Fruit fly (Drosophila melanogaster) whole organism, embryonic: ENCODE results near the gene RpL37A.

Experiments
- Antp ChIP-seq: fragments of 200-800 bp; sonication (Bioruptor generic); optimal IDR thresholded peaks from 3 replicates; lab custom pipeline; 2016; ENCODE audit warnings: missing biosample characterization, missing genetic modification characterization
- Awh ChIP-seq: fragments of 200-800 bp; sonication (Bioruptor generic); IDR thresholded peaks from 2 replicates; pipeline ENCODE4, ENCODE4 v1.3.6; 2022; ENCODE audit warnings: missing biosample characterization, missing genetic modification characterization
- CG10147 ChIP-seq: fragments of 200-800 bp; sonication (Bioruptor generic); optimal IDR thresholded peaks from 2 replicates; lab custom pipeline; 2019; ENCODE audit warnings: missing biosample characterization, mild to moderate bottlenecking, missing genetic modification characterization, moderate library complexity
- CG12744 ChIP-seq: fragments of 200-800 bp; sonication (Bioruptor generic); optimal IDR thresholded peaks from 2 replicates; lab custom pipeline; 2016; ENCODE audit warnings: missing biosample characterization, missing genetic modification characterization
- CG12769 ChIP-seq: fragments of 200-800 bp; sonication (Bioruptor generic); optimal IDR thresholded peaks from 2 replicates; lab custom pipeline; 2019; ENCODE audit warnings: missing biosample characterization, mild to moderate bottlenecking, missing genetic modification characterization, moderate library complexity
- CG12942 ChIP-seq: fragments of 200-800 bp; sonication (Bioruptor generic); optimal IDR thresholded peaks from 3 replicates; lab custom pipeline; 2016; ENCODE audit warnings: missing biosample characterization, missing genetic modification characterization
- CG13424 ChIP-seq: fragments of 200-800 bp; sonication (Bioruptor generic); optimal IDR thresholded peaks from 2 replicates; lab custom pipeline; 2019; ENCODE audit warnings: missing biosample characterization, mild to moderate bottlenecking, missing genetic modification characterization, moderate library complexity
- CG13775 ChIP-seq: fragments of 200-800 bp; sonication (Bioruptor generic); optimal IDR thresholded peaks from 3 replicates; lab custom pipeline; 2017; ENCODE audit warnings: missing biosample characterization, mild to moderate bottlenecking, missing genetic modification characterization
- CG15269 ChIP-seq: fragments of 200-800 bp; sonication (Bioruptor generic); optimal IDR thresholded peaks from 2 replicates; lab custom pipeline; 2018; ENCODE audit warnings: missing biosample characterization, mild to moderate bottlenecking, missing genetic modification characterization, moderate library complexity
- CG1529 ChIP-seq: fragments of 200-800 bp; sonication (Bioruptor generic); optimal IDR thresholded peaks from 3 replicates; lab custom pipeline; 2018; ENCODE audit warnings: missing biosample characterization, missing genetic modification characterization
- CG16815 ChIP-seq: fragments of 200-800 bp; sonication (Bioruptor generic); optimal IDR thresholded peaks from 3 replicates; lab custom pipeline; 2017; ENCODE audit warnings: missing biosample characterization, mild to moderate bottlenecking, missing genetic modification characterization
- CG1832 ChIP-seq: fragments of 200-800 bp; sonication (Bioruptor generic); optimal IDR thresholded peaks from 2 replicates; lab custom pipeline; 2017; ENCODE audit warnings: missing biosample characterization, mild to moderate bottlenecking, missing genetic modification characterization, inconsistent platforms
- CG2875 ChIP-seq: fragments of 200-800 bp; sonication (Bioruptor generic); optimal IDR thresholded peaks from 2 replicates; lab custom pipeline; 2017; ENCODE audit warnings: missing biosample characterization, mild to moderate bottlenecking, missing genetic modification characterization, missing genetic modification reagents
- CG34224 ChIP-seq: fragments of 200-800 bp; sonication (Bioruptor generic); IDR thresholded peaks from 3 replicates; pipeline ENCODE4 v1.3.6; 2022; ENCODE audit warnings: missing biosample characterization, missing genetic modification characterization; ENCODE audit not compliant: partially characterized antibody
- CG4360 ChIP-seq: fragments of 200-800 bp; sonication (Bioruptor generic); IDR thresholded peaks from 2 replicates; pipeline ENCODE4 v1.3.6; 2022; ENCODE audit warnings: missing biosample characterization, missing genetic modification characterization
- CG43689 ChIP-seq: fragments of 200-800 bp; sonication (Bioruptor generic); IDR thresholded peaks from 2 replicates; pipeline ENCODE4 v1.3.6; 2022; ENCODE audit warnings: missing biosample characterization, missing genetic modification characterization
- CG4424 ChIP-seq: fragments of 200-800 bp; sonication (Bioruptor generic); optimal IDR thresholded peaks from 3 replicates; lab custom pipeline; 2016; ENCODE audit warnings: missing biosample characterization, missing genetic modification characterization
- CG8359 ChIP-seq: fragments of 200-800 bp; sonication (Bioruptor generic); optimal IDR thresholded peaks from 2 replicates; lab custom pipeline; 2017; ENCODE audit warnings: missing biosample characterization, mild to moderate bottlenecking, missing genetic modification characterization, borderline replicate concordance
- CG9727 ChIP-seq: fragments of 200-800 bp; sonication (Bioruptor generic); optimal IDR thresholded peaks from 3 replicates; lab custom pipeline; 2017; ENCODE audit warnings: missing biosample characterization, mild to moderate bottlenecking, missing genetic modification characterization
- CTCF ChIP-seq: fragments of 200-800 bp; sonication (Bioruptor generic); optimal IDR thresholded peaks from 2 replicates; lab custom pipeline; 2017; ENCODE audit warnings: missing biosample characterization, mild to moderate bottlenecking, missing genetic modification characterization, moderate library complexity
- D ChIP-seq, 2 experiments: fragments of 200-800 bp in 1 of 2; fragments of >200 bp in 1 of 2; sonication (Bioruptor generic) in 1 of 2; optimal IDR thresholded peaks; 2 replicates in 1 of 2; 3 replicates in 1 of 2; lab custom pipeline; 2017; ENCODE audit warnings: mild to moderate bottlenecking in 1 of 2, missing biosample characterization in 1 of 2, missing genetic modification characterization in 1 of 2, missing genetic modification reagents in 1 of 2
- Dll ChIP-seq: fragments of 200-800 bp; sonication (Bioruptor generic); IDR thresholded peaks from 4 replicates; pipeline ENCODE4 v1.3.6; 2022; ENCODE audit warnings: missing biosample characterization, missing genetic modification characterization; ENCODE audit not compliant: partially characterized antibody
- Eip74EF ChIP-seq, 2 experiments: fragments of 200-800 bp in 1 of 2; fragments of >200 bp in 1 of 2; sonication (Bioruptor generic) in 1 of 2; optimal IDR thresholded peaks; 2 replicates each; lab custom pipeline; 2017 to 2019; ENCODE audit warnings: missing biosample characterization in 2 of 2, missing genetic modification characterization in 2 of 2, mild to moderate bottlenecking in 1 of 2, moderate library complexity in 1 of 2
- Ets65A ChIP-seq: fragments of 200-800 bp; sonication (Bioruptor generic); peaks from one replicate; lab custom pipeline; 2016; ENCODE audit warnings: missing biosample characterization, missing genetic modification characterization
- H15 ChIP-seq: fragments of 200-800 bp; sonication (Bioruptor generic); IDR thresholded peaks from 3 replicates; pipeline ENCODE4 v1.3.6; 2022; ENCODE audit warnings: missing biosample characterization, missing genetic modification characterization
- MESR4 ChIP-seq: fragments of 200-800 bp; sonication (Bioruptor generic); optimal IDR thresholded peaks from 2 replicates; lab custom pipeline; 2018; ENCODE audit warnings: missing biosample characterization, mild to moderate bottlenecking, missing genetic modification characterization, moderate library complexity
- Nf-YA ChIP-seq: fragments of 200-800 bp; sonication (Bioruptor generic); IDR thresholded peaks from 2 replicates; pipeline ENCODE4 v1.3.6; 2022; ENCODE audit warnings: missing biosample characterization, missing genetic modification characterization
- Nf-YB ChIP-seq: fragments of 200-800 bp; sonication (Bioruptor generic); optimal IDR thresholded peaks from 3 replicates; lab custom pipeline; 2019; ENCODE audit warnings: missing biosample characterization, mild to moderate bottlenecking, missing genetic modification characterization, moderate library complexity
- Scr ChIP-seq: fragments of 200-800 bp; sonication (Bioruptor generic); IDR thresholded peaks from 2 replicates; pipeline ENCODE4 v1.3.6; 2022; ENCODE audit warnings: missing biosample characterization, missing genetic modification characterization; ENCODE audit not compliant: partially characterized antibody
- Spps ChIP-seq: fragments of 200-800 bp; sonication (Bioruptor generic); optimal IDR thresholded peaks from 2 replicates; lab custom pipeline; 2018; ENCODE audit warnings: missing biosample characterization, mild to moderate bottlenecking, missing genetic modification characterization
- Stat92E ChIP-seq, 3 experiments: fragments of >200 bp in 2 of 3; fragments of 200-800 bp in 1 of 3; sonication (Bioruptor generic) in 1 of 3; optimal IDR thresholded peaks; 2 replicates each; lab custom pipeline; 2017 to 2019; ENCODE audit warnings: missing biosample characterization in 3 of 3, missing genetic modification characterization in 3 of 3, mild to moderate bottlenecking in 1 of 3, moderate library complexity in 1 of 3
- YL-1 ChIP-seq: fragments of 200-800 bp; sonication (Bioruptor generic); optimal IDR thresholded peaks from 3 replicates; lab custom pipeline; 2017; ENCODE audit warnings: missing biosample characterization, mild to moderate bottlenecking, missing genetic modification characterization
- bab2 ChIP-seq: fragments of 200-800 bp; sonication (Bioruptor generic); optimal IDR thresholded peaks from 2 replicates; lab custom pipeline; 2016; ENCODE audit warnings: missing biosample characterization, missing genetic modification characterization
- cato ChIP-seq: fragments of 200-800 bp; sonication (Bioruptor generic); optimal IDR thresholded peaks from 2 replicates; lab custom pipeline; 2016; ENCODE audit warnings: missing biosample characterization, missing genetic modification characterization, borderline replicate concordance
- crol ChIP-seq: fragments of 200-800 bp; sonication (Bioruptor generic); IDR thresholded peaks from 2 replicates; pipeline ENCODE4 v1.3.6; 2022; ENCODE audit warnings: missing biosample characterization, missing genetic modification characterization
- exex ChIP-seq: fragments of 200-800 bp; sonication (Bioruptor generic); optimal IDR thresholded peaks from 4 replicates; lab custom pipeline; 2018; ENCODE audit warnings: missing biosample characterization, mild to moderate bottlenecking, missing genetic modification characterization, moderate library complexity
- kay ChIP-seq: fragments of 200-800 bp; sonication (Bioruptor generic); optimal IDR thresholded peaks from 2 replicates; lab custom pipeline; 2016; ENCODE audit warnings: missing biosample characterization, missing genetic modification characterization
- ken ChIP-seq: fragments of 200-800 bp; sonication (Bioruptor generic); IDR thresholded peaks from 3 replicates; pipeline ENCODE4 v1.3.6; 2022; ENCODE audit warnings: missing biosample characterization, missing genetic modification characterization
- phol ChIP-seq: fragments of 200-800 bp; sonication (Bioruptor generic); optimal IDR thresholded peaks from 3 replicates; lab custom pipeline; 2018; ENCODE audit warnings: missing biosample characterization, mild to moderate bottlenecking, missing genetic modification characterization, moderate library complexity
- pita ChIP-seq: fragments of 200-800 bp; sonication (Bioruptor generic); optimal IDR thresholded peaks from 2 replicates; lab custom pipeline; 2017; ENCODE audit warnings: missing biosample characterization, mild to moderate bottlenecking, missing genetic modification characterization
- sc ChIP-seq, 3 experiments: fragments of >200 bp in 2 of 3; fragments of 200-800 bp in 1 of 3; sonication (Bioruptor generic) in 1 of 3; optimal IDR thresholded peaks; 2 replicates in 2 of 3; 3 replicates in 1 of 3; lab custom pipeline; 2017; ENCODE audit warnings: mild to moderate bottlenecking in 1 of 3, missing biosample characterization in 1 of 3, missing genetic modification characterization in 1 of 3, missing genetic modification reagents in 1 of 3
- scrt ChIP-seq: fragments of 200-800 bp; sonication (Bioruptor generic); optimal IDR thresholded peaks from 2 replicates; lab custom pipeline; 2018; ENCODE audit warnings: missing biosample characterization, mild to moderate bottlenecking, missing genetic modification characterization, moderate library complexity
- sim ChIP-seq: fragments of 200-800 bp; sonication (Bioruptor generic); IDR thresholded peaks from 2 replicates; pipeline ENCODE4 v1.3.6; 2022; ENCODE audit warnings: missing biosample characterization, missing genetic modification characterization
- sisA ChIP-seq: fragments of 200-800 bp; sonication (Bioruptor generic); IDR thresholded peaks from 2 replicates; pipeline ENCODE4 v1.3.6; 2022; ENCODE audit warnings: missing biosample characterization, missing genetic modification characterization
- slbo ChIP-seq: fragments of 200-800 bp; sonication (Bioruptor generic); IDR thresholded peaks from 2 replicates; pipeline ENCODE4 v1.3.6; 2022; ENCODE audit warnings: missing biosample characterization, missing genetic modification characterization
- stwl ChIP-seq: fragments of 200-800 bp; sonication (Bioruptor generic); optimal IDR thresholded peaks from 3 replicates; lab custom pipeline; 2018; ENCODE audit warnings: missing biosample characterization, mild to moderate bottlenecking, missing genetic modification characterization, moderate library complexity
- trh ChIP-seq: fragments of 200-800 bp; sonication (Bioruptor generic); optimal IDR thresholded peaks from 2 replicates; lab custom pipeline; 2016; ENCODE audit warnings: missing biosample characterization, missing genetic modification characterization
- tx ChIP-seq: fragments of 200-800 bp; sonication (Bioruptor generic); optimal IDR thresholded peaks from 2 replicates; lab custom pipeline; 2016; ENCODE audit warnings: missing biosample characterization, missing genetic modification characterization

Gene RpL37A

dm6 chr2L:5059645-5060254 is 11.0 kb upstream of the RpL37A start, which contains the start of gene Rpn11 (continued):
- TF ChIP-seq CG9727 = peak; percentile 79
- peak; percentile 44 for TF ChIP-seq CG16815 (GFP tag; lab: Kevin White, UChicago)
- peak; percentile 69 for TF ChIP-seq CG4424
- no peak for TF ChIP-seq Awh (GFP tag; lab: Robert Waterston, UW)
- TF ChIP-seq Antp (GFP tag; lab: Kevin White, UChicago) = peak; percentile 18
- TF ChIP-seq scrt (GFP tag; lab: Kevin White, UChicago) = peak; percentile 15
- no peak for TF ChIP-seq CG4360 (GFP tag; lab: Robert Waterston, UW)
- TF ChIP-seq Nf-YB (GFP tag; lab: Kevin White, UChicago) = peak; percentile 37
- peak; percentile 72 for TF ChIP-seq CG10147 (GFP tag; lab: Kevin White, UChicago)
- TF ChIP-seq ken = 0 out of 3 replicates have a peak, but pooled peaks have one; percentile 11
- peak; percentile 43 for TF ChIP-seq stwl (tag; lab: Kevin White, UChicago)
- TF ChIP-seq Ets65A (GFP tag; lab: Kevin White, UChicago) = peak; percentile 59
- peak; percentile 87 for TF ChIP-seq MESR4 (GFP tag; lab: Kevin White, UChicago)
- TF ChIP-seq phol = peak; percentile 77
- peak; percentile 70 for TF ChIP-seq CG13424 (tag; lab: Kevin White, UChicago)
- TF ChIP-seq Stat92E (GFP tag; optimal IDR thresholded peaks at IDR 0.05; lab: Kevin White, UChicago) = no peak
- 0 out of 3 replicates have a peak, but pooled peaks have one; percentile 42 for TF ChIP-seq CG34224 (GFP tag; lab: Robert Waterston, UW)
- no peak for TF ChIP-seq CG43689
- peak; percentile 22 for TF ChIP-seq CG1529
- TF ChIP-seq CG12769 (tag; lab: Kevin White, UChicago) = peak; percentile 25
- TF ChIP-seq CG1832 = no peak
- TF ChIP-seq sim = no peak
- peak in 1 of 2 experiments; percentile 37 for TF ChIP-seq Eip74EF (GFP tag; optimal IDR thresholded peaks at IDR 0.05; lab: Kevin White, UChicago)
- TF ChIP-seq Scr (GFP tag; lab: Robert Waterston, UW) = peak; percentile 66
- TF ChIP-seq CG12744 (GFP tag; lab: Kevin White, UChicago) = peak; percentile 35
- peak; percentile 34 for TF ChIP-seq Spps
- TF ChIP-seq CG15269 = peak; percentile 69
- TF ChIP-seq bab2 (GFP tag; lab: Kevin White, UChicago) = peak; percentile 49
- peak; percentile 22 for TF ChIP-seq CG2875 (GFP tag; lab: Kevin White, UChicago)
- TF ChIP-seq Nf-YA (GFP tag; lab: Robert Waterston, UW) = no peak
- no peak for TF ChIP-seq CTCF
- TF ChIP-seq YL-1 = peak; percentile 63
- TF ChIP-seq D (optimal IDR thresholded peaks at IDR 0.05; lab: Kevin White, UChicago) = no peak
- no peak for TF ChIP-seq D (GFP tag; optimal IDR thresholded peaks at IDR 0.05; lab: Kevin White, UChicago)
- TF ChIP-seq exex (tag; lab: Kevin White, UChicago) = peak; percentile 25
- TF ChIP-seq pita = no peak
- TF ChIP-seq CG8359 (GFP tag; lab: Kevin White, UChicago) = peak; percentile 8
- TF ChIP-seq kay (GFP tag; lab: Kevin White, UChicago) = peak; percentile 50
- no peak for TF ChIP-seq crol (GFP tag; lab: Robert Waterston, UW)
- TF ChIP-seq sc (optimal IDR thresholded peaks at IDR 0.05; lab: Kevin White, UChicago) = no peak
- TF ChIP-seq sc (GFP tag; optimal IDR thresholded peaks at IDR 0.05; lab: Kevin White, UChicago) = peak; percentile 24
- peak; percentile 41 for TF ChIP-seq tx (GFP tag; lab: Kevin White, UChicago)
- TF ChIP-seq Dll (GFP tag; lab: Robert Waterston, UW) = peak; percentile 74
- TF ChIP-seq CG13775 (GFP tag; lab: Kevin White, UChicago) = peak; percentile 79
- peak; percentile 12; the same call in 1 of the 2 replicates for TF ChIP-seq sisA
- TF ChIP-seq slbo (GFP tag; lab: Robert Waterston, UW) = peak; percentile 62
- peak; percentile 25 for TF ChIP-seq CG12942 (GFP tag; lab: Kevin White, UChicago)
- TF ChIP-seq H15 (GFP tag; lab: Robert Waterston, UW) = no peak
- peak; percentile 46 for TF ChIP-seq cato (GFP tag; lab: Kevin White, UChicago)
- TF ChIP-seq trh (GFP tag; lab: Kevin White, UChicago) = peak; percentile 36
